Worm (Caenorhabditis elegans) whole organism, late embryonic: ENCODE results near the gene F54F2.6.

Source experiments
- C08G9.2 ChIP-seq: sonication (generic microtip); optimal IDR thresholded peaks from 2 replicates; lab custom pipeline; 2016; ENCODE audit warnings: mild to moderate bottlenecking, missing genetic modification characterization, moderate library complexity, missing compliant biosample characterization
- C38D4.7 ChIP-seq: fragments of 200-800 bp; sonication (Bioruptor generic); optimal IDR thresholded peaks from 2 replicates; lab custom pipeline; 2018; ENCODE audit warnings: mild to moderate bottlenecking, missing genetic modification characterization, moderate library complexity, missing compliant biosample characterization
- F13H6.1 ChIP-seq: sonication (generic microtip); optimal IDR thresholded peaks from 2 replicates; lab custom pipeline; 2016; ENCODE audit warnings: missing genetic modification characterization, missing compliant biosample characterization
- K02D7.2 ChIP-seq: sonication (generic microtip); optimal IDR thresholded peaks from 2 replicates; lab custom pipeline; 2017; ENCODE audit warnings: mild to moderate bottlenecking, missing genetic modification characterization, missing compliant biosample characterization
- K09A11.1 ChIP-seq: sonication (generic microtip); optimal IDR thresholded peaks from 2 replicates; lab custom pipeline; 2017; ENCODE audit warnings: antibody characterized with exemption, mild to moderate bottlenecking, missing genetic modification characterization, missing compliant biosample characterization; ENCODE audit not compliant: insufficient read depth
- ceh-19 ChIP-seq: fragments of 200-800 bp; sonication (Bioruptor generic); optimal IDR thresholded peaks from 2 replicates; lab custom pipeline; 2018; ENCODE audit warnings: mild to moderate bottlenecking, missing genetic modification characterization, missing compliant biosample characterization
- ceh-22 ChIP-seq: sonication (generic microtip); optimal IDR thresholded peaks from 2 replicates; lab custom pipeline; 2017; ENCODE audit warnings: missing biosample characterization, missing genetic modification characterization
- ceh-45 ChIP-seq: fragments of 200-800 bp; sonication (Bioruptor generic); IDR thresholded peaks from 2 replicates; pipeline ENCODE4 v1.3.6; 2022; ENCODE audit warnings: missing genetic modification reagents, missing genetic modification characterization, missing compliant biosample characterization
- dmd-4 ChIP-seq: sonication (generic microtip); optimal IDR thresholded peaks from 2 replicates; lab custom pipeline; 2016; ENCODE audit warnings: borderline replicate concordance, missing genetic modification characterization, missing compliant biosample characterization
- elt-2 ChIP-seq: sonication (generic microtip); optimal IDR thresholded peaks from 2 replicates; lab custom pipeline; 2016; ENCODE audit warnings: missing genetic modification reagents, missing genetic modification characterization, missing compliant biosample characterization
- fkh-10 ChIP-seq: fragments of 150-350 bp; optimal IDR thresholded peaks from 2 replicates; lab custom pipeline; 2014; ENCODE audit warnings: missing biosample characterization, missing genetic modification reagents, missing genetic modification characterization
- hlh-30 ChIP-seq: sonication (generic microtip); optimal IDR thresholded peaks from 2 replicates; lab custom pipeline; 2017; ENCODE audit warnings: antibody characterized with exemption, missing genetic modification characterization, missing compliant biosample characterization; ENCODE audit not compliant: insufficient read depth
- hlh-6 ChIP-seq: sonication (generic microtip); optimal IDR thresholded peaks from 2 replicates; lab custom pipeline; 2016; ENCODE audit warnings: missing genotype, missing genetic modification characterization, missing compliant biosample characterization
- hlh-8 ChIP-seq: sonication (generic microtip); optimal IDR thresholded peaks from 2 replicates; lab custom pipeline; 2016; ENCODE audit warnings: missing genotype, missing genetic modification characterization, missing compliant biosample characterization
- lin-11 ChIP-seq: fragments of 200-800 bp; sonication (Bioruptor generic); optimal IDR thresholded peaks from 2 replicates; lab custom pipeline; 2018; ENCODE audit warnings: mild to moderate bottlenecking, missing genetic modification characterization, missing compliant biosample characterization
- madf-2 ChIP-seq: sonication (generic microtip); optimal IDR thresholded peaks from 2 replicates; lab custom pipeline; 2017; ENCODE audit warnings: missing genetic modification characterization, missing compliant biosample characterization
- nhr-11 ChIP-seq: fragments of 150-350 bp; optimal IDR thresholded peaks from 2 replicates; lab custom pipeline; 2014; ENCODE audit warnings: missing biosample characterization, missing genetic modification characterization
- npax-4 ChIP-seq: sonication (generic microtip); optimal IDR thresholded peaks from 2 replicates; lab custom pipeline; 2016; ENCODE audit warnings: missing genetic modification characterization, missing compliant biosample characterization
- odd-2 ChIP-seq: sonication (generic microtip); optimal IDR thresholded peaks from 2 replicates; lab custom pipeline; 2017; ENCODE audit warnings: antibody characterized with exemption, mild to moderate bottlenecking, missing genetic modification characterization, missing compliant biosample characterization
- pag-3 ChIP-seq: sonication (generic microtip); optimal IDR thresholded peaks from 2 replicates; lab custom pipeline; 2016; ENCODE audit warnings: missing compliant biosample characterization, missing genetic modification characterization, borderline replicate concordance
- pax-1 ChIP-seq: fragments of 150-350 bp; optimal IDR thresholded peaks from 2 replicates; lab custom pipeline; 2014; ENCODE audit warnings: missing biosample characterization, missing genetic modification characterization
- pha-2 ChIP-seq: sonication (generic microtip); optimal IDR thresholded peaks from 2 replicates; lab custom pipeline; 2017; ENCODE audit warnings: mild to moderate bottlenecking, missing genetic modification characterization, missing compliant biosample characterization
- pha-4 ChIP-seq: fragments of 150-350 bp; optimal IDR thresholded peaks from 2 replicates; lab custom pipeline; 2018; ENCODE audit warnings: missing biosample characterization, missing genetic modification reagents, missing genetic modification characterization
- pros-1 ChIP-seq: fragments of 150-350 bp; optimal IDR thresholded peaks from 2 replicates; lab custom pipeline; 2014; ENCODE audit warnings: missing biosample characterization, missing genetic modification reagents, missing genetic modification characterization
- ref-2 ChIP-seq: sonication (generic microtip); optimal IDR thresholded peaks from 2 replicates; lab custom pipeline; 2016; ENCODE audit warnings: missing genetic modification characterization, missing compliant biosample characterization
- rnt-1 ChIP-seq: sonication (generic microtip); optimal IDR thresholded peaks from 2 replicates; lab custom pipeline; 2016; ENCODE audit warnings: missing genetic modification characterization, missing compliant biosample characterization
- syd-9 ChIP-seq: sonication (generic microtip); optimal IDR thresholded peaks from 2 replicates; lab custom pipeline; 2016; ENCODE audit warnings: mild to moderate bottlenecking, missing genetic modification characterization, moderate library complexity, missing compliant biosample characterization
- tbx-7 ChIP-seq: sonication (generic microtip); optimal IDR thresholded peaks from 2 replicates; lab custom pipeline; 2016; ENCODE audit warnings: missing genotype, missing genetic modification characterization, missing compliant biosample characterization
- ttx-3 ChIP-seq: sonication (generic microtip); optimal IDR thresholded peaks from 2 replicates; lab custom pipeline; 2016; ENCODE audit warnings: missing genetic modification reagents, missing genetic modification characterization, missing compliant biosample characterization
- unc-3 ChIP-seq, 2 experiments: fragments of 200-800 bp in 1 of 2; sonication (Bioruptor generic) in 1 of 2; sonication (generic microtip) in 1 of 2; conservative IDR thresholded peaks in 1 of 2; optimal IDR thresholded peaks in 1 of 2; 2 replicates each; pipeline versions ENCODE4 v1.3.6 to Lab custom; 2016 to 2022; ENCODE audit warnings: missing compliant biosample characterization in 2 of 2, missing genetic modification characterization in 2 of 2, missing genetic modification reagents in 1 of 2
- unc-86 ChIP-seq: sonication (generic microtip); optimal IDR thresholded peaks from 2 replicates; lab custom pipeline; 2016; ENCODE audit warnings: missing genetic modification characterization, missing compliant biosample characterization
- zip-5 ChIP-seq: sonication (generic microtip); optimal IDR thresholded peaks from 2 replicates; lab custom pipeline; 2016; ENCODE audit warnings: missing genetic modification characterization, missing compliant biosample characterization

The F54F2.6 gene

ce11 chrIII:8766467-8766866 is 34.0 kb downstream of the F54F2.6 start:
- no peak for TF ChIP-seq hlh-6 (tag; lab: Kevin White, UChicago)
- no peak for TF ChIP-seq unc-3 (GFP tag; conservative IDR thresholded peaks at IDR 0.05; lab: Robert Waterston, UW)
- TF ChIP-seq unc-3 (tag; optimal IDR thresholded peaks at IDR 0.05; lab: Kevin White, UChicago): no peak
- no peak for TF ChIP-seq nhr-11 (tag; lab: Kevin White, UChicago)
- no peak for TF ChIP-seq K02D7.2 (tag; lab: Kevin White, UChicago)
- no peak for TF ChIP-seq fkh-10 (GFP tag; lab: Kevin White, UChicago)
- no peak for TF ChIP-seq C38D4.7 (GFP tag; lab: Kevin White, UChicago)
- no peak for TF ChIP-seq unc-86 (tag; lab: Kevin White, UChicago)
- TF ChIP-seq ttx-3: no peak
- no peak for TF ChIP-seq odd-2 (tag; lab: Kevin White, UChicago)
- TF ChIP-seq C08G9.2: no peak
- no peak for TF ChIP-seq madf-2
- TF ChIP-seq zip-5: no peak

ce11 chrIII:8765030-8765429 is 35.5 kb downstream of the F54F2.6 start:
- TF ChIP-seq hlh-8: peak; percentile 71
- no peak for TF ChIP-seq ref-2 (tag; lab: Kevin White, UChicago)

ce11 chrIII:8763111-8763510 is 37.4 kb downstream of the F54F2.6 start:
- TF ChIP-seq pax-1 (tag; lab: Kevin White, UChicago) (no peak), syd-9 (tag; lab: Kevin White, UChicago) (no peak), pha-2 (no peak), ceh-22 (tag; lab: Kevin White, UChicago) (no peak), F13H6.1 (no peak)

DNA sequence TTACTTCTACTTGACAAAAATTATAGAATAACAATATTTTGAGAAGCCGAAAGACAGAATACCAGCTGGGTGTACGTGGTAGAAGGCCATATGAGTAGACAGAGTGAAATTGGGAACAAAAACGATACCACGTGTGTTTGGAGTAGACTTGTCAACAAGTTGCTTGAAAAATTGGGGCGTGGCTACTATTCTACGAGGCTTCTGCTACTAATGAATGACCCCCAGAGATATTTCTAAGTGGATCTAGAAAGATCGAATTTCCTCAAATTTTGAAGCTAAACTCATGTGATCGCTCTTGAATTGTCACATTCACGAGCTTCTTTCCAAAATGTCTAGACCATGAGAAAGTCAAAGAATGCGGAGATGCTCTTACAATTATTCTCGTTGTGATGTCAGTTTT is 38.5 kb downstream of the F54F2.6 start:
- TF ChIP-seq fkh-10 (GFP tag; lab: Kevin White, UChicago) (no peak), hlh-30 (tag; lab: Kevin White, UChicago) (no peak), ceh-19 (GFP tag; lab: Kevin White, UChicago) (no peak), dmd-4 (no peak), pros-1 (tag; lab: Kevin White, UChicago) (no peak), C08G9.2 (no peak), rnt-1 (no peak), tbx-7 (tag; lab: Kevin White, UChicago) (no peak), npax-4 (tag; lab: Kevin White, UChicago) (no peak), pag-3 (tag; lab: Kevin White, UChicago) (no peak), unc-86 (tag; lab: Kevin White, UChicago) (no peak), K02D7.2 (tag; lab: Kevin White, UChicago) (no peak), lin-11 (tag; lab: Kevin White, UChicago) (no peak), syd-9 (tag; lab: Kevin White, UChicago) (no peak), K09A11.1 (tag; lab: Kevin White, UChicago) (no peak), ceh-45 (GFP tag; lab: Robert Waterston, UW) (no peak)

ce11 chrIII:8761040-8761654 is 39.4 kb downstream of the F54F2.6 start, which contains the start of gene aak-1:
Gene aak-1, minus strand, starts transcription at chrIII:8761090.
- TF ChIP-seq pha-4 (tag; lab: Kevin White, UChicago): no peak
- peak; percentile 14 for TF ChIP-seq hlh-8

ce11 chrIII:8754682-8755081 is 45.8 kb downstream of the F54F2.6 start, which contains the start of gene tomm-70:
Gene tomm-70, minus strand, starts transcription at chrIII:8754750.
- TF ChIP-seq pha-4 (tag; lab: Kevin White, UChicago): no peak
- peak; percentile 21 for TF ChIP-seq elt-2 (tag; lab: Kevin White, UChicago)
- TF ChIP-seq, all 69 proteins: peak for 1
